Worm (Caenorhabditis elegans): ENCODE data around the gene F31A3.5.

The F31A3.5 gene

ce11 chrX:17544349-17544936 lies 19.0 kb downstream of the F31A3.5 start:
- TF ChIP-seq F22D6.2 (tag; optimal IDR thresholded peaks at IDR 0.05) (peak; percentile 76), D2030.7 (GFP tag; IDR thresholded peaks at IDR 0.05) (no peak), dpff-1 (tag; optimal IDR thresholded peaks at IDR 0.05) (no peak), hrde-1 (tag; optimal IDR thresholded peaks at IDR 0.05; ENCODE audit: borderline replicate concordance) (no peak), F57C9.4 (tag; optimal IDR thresholded peaks at IDR 0.05) (no peak), gei-17 (GFP tag; optimal IDR thresholded peaks at IDR 0.05) (peak; percentile 95), F33H1.4 (GFP tag; IDR thresholded peaks at IDR 0.05) (no peak), cebp-2 (GFP tag; IDR thresholded peaks at IDR 0.05) (peak; percentile 93; the same call in 1 of the 2 replicates), ztf-22 (GFP tag; optimal IDR thresholded peaks at IDR 0.05) (no peak), tbx-9 (tag; optimal IDR thresholded peaks at IDR 0.05; ENCODE audit: borderline replicate concordance) (no peak), athp-1 (tag; optimal IDR thresholded peaks at IDR 0.05) (no peak), T26A5.8 (tag; optimal IDR thresholded peaks at IDR 0.05) (no peak), aptf-3 (GFP tag; IDR thresholded peaks at IDR 0.05) (no peak), egrh-3 (GFP tag; IDR thresholded peaks at IDR 0.05) (0 out of 2 replicates have a peak, but pooled peaks have one; percentile 27), ztf-25 (GFP tag; IDR thresholded peaks at IDR 0.05) (no peak), unc-62 (GFP tag; optimal IDR thresholded peaks at IDR 0.05) (no peak), hsf-1 (GFP tag; IDR thresholded peaks at IDR 0.05) (no peak), mcd-1 (GFP tag; IDR thresholded peaks at IDR 0.05) (peak; percentile 87), somi-1 (GFP tag; optimal IDR thresholded peaks at IDR 0.05) (peak; percentile 69), T07F8.4 (tag; optimal IDR thresholded peaks at IDR 0.05) (peak; percentile 8), efl-1 (GFP tag; optimal IDR thresholded peaks at IDR 0.05) (no peak), ekl-4 (GFP tag; IDR thresholded peaks at IDR 0.05) (peak; percentile 89), ztf-18 (tag; optimal IDR thresholded peaks at IDR 0.05) (no peak), attf-5 (GFP tag; optimal IDR thresholded peaks at IDR 0.05) (no peak), nhr-179 (tag; optimal IDR thresholded peaks at IDR 0.05) (no peak), nhr-120 (GFP tag; IDR thresholded peaks at IDR 0.05) (no peak), F49E8.2 (tag; optimal IDR thresholded peaks at IDR 0.05; ENCODE audit: insufficient read depth) (no peak), bed-1 (GFP tag; IDR thresholded peaks at IDR 0.05) (no peak), C17E4.6 (GFP tag; IDR thresholded peaks at IDR 0.05) (peak; percentile 49; the same call in 1 of the 2 replicates), ets-4 (GFP tag; optimal IDR thresholded peaks at IDR 0.05) (no peak), rcor-1 (GFP tag; IDR thresholded peaks at IDR 0.05) (peak; percentile 94), zim-3 (tag; optimal IDR thresholded peaks at IDR 0.05) (no peak), unc-130 (GFP tag; optimal IDR thresholded peaks at IDR 0.05) (no peak), lin-26 (GFP tag; IDR thresholded peaks at IDR 0.05) (peak; percentile 70), akir-1 (GFP tag; optimal IDR thresholded peaks at IDR 0.05) (no peak), F23B12.7 (tag; optimal IDR thresholded peaks at IDR 0.05; ENCODE audit: insufficient read depth) (no peak), ama-1 (optimal IDR thresholded peaks at IDR 0.05) (no peak), ama-1 (GFP tag; optimal IDR thresholded peaks at IDR 0.05) (no peak), lir-1 (GFP tag; conservative IDR thresholded peaks at IDR 0.05) (peak; percentile 83), lin-40 (tag; optimal IDR thresholded peaks at IDR 0.05) (peak; percentile 99), nfya-1 (tag; optimal IDR thresholded peaks at IDR 0.05; ENCODE audit: borderline replicate concordance, insufficient read depth) (no peak), F57A8.1 (GFP tag; optimal IDR thresholded peaks at IDR 0.05) (no peak), let-607 (tag; optimal IDR thresholded peaks at IDR 0.05) (peak; percentile 13 to 79), F37B4.10 (GFP tag; IDR thresholded peaks at IDR 0.05) (no peak), ztf-3 (GFP tag; optimal IDR thresholded peaks at IDR 0.05) (peak; percentile 49), snpc-1.1 (tag; optimal IDR thresholded peaks at IDR 0.05; ENCODE audit: insufficient read depth) (no peak), dox-1 (GFP tag; IDR thresholded peaks at IDR 0.05) (peak; percentile 98), madf-6 (GFP tag; IDR thresholded peaks at IDR 0.05) (no peak)

Measured in whole organism, young adult.